Fruit fly (Drosophila melanogaster) whole organism, embryonic: ENCODE data around the gene pr.

ENCODE experiments used
- CG10321 ChIP-seq: fragments of 200-800 bp; sonication (Bioruptor generic); IDR thresholded peaks from 2 replicates; pipeline ENCODE4 v1.3.6; 2022; ENCODE audit warnings: missing biosample characterization, missing genetic modification characterization
- CG10366 ChIP-seq: fragments of 200-800 bp; sonication (Bioruptor generic); IDR thresholded peaks from 2 replicates; pipeline ENCODE4 v1.3.6; 2022; ENCODE audit warnings: missing biosample characterization, missing genetic modification characterization
- CG12299 ChIP-seq: fragments of 200-800 bp; sonication (Bioruptor generic); optimal IDR thresholded peaks from 2 replicates; lab custom pipeline; 2018; ENCODE audit warnings: missing biosample characterization, mild to moderate bottlenecking, missing genetic modification characterization
- CG12659 ChIP-seq: fragments of 200-800 bp; sonication (Bioruptor generic); optimal IDR thresholded peaks from 3 replicates; lab custom pipeline; 2017; ENCODE audit warnings: mild to moderate bottlenecking, missing biosample characterization, missing genetic modification reagents, missing genetic modification characterization
- CG12769 ChIP-seq: fragments of 200-800 bp; sonication (Bioruptor generic); optimal IDR thresholded peaks from 2 replicates; lab custom pipeline; 2019; ENCODE audit warnings: missing biosample characterization, mild to moderate bottlenecking, missing genetic modification characterization, moderate library complexity
- CG13123 ChIP-seq: fragments of 200-800 bp; sonication (Bioruptor generic); optimal IDR thresholded peaks from 2 replicates; lab custom pipeline; 2016; ENCODE audit warnings: missing biosample characterization, missing genetic modification characterization
- CG13287 ChIP-seq: fragments of 200-800 bp; sonication (Bioruptor generic); IDR thresholded peaks from 2 replicates; pipeline ENCODE4 v1.3.6; 2022; ENCODE audit warnings: missing biosample characterization, missing genetic modification characterization; ENCODE audit not compliant: partially characterized antibody
- CG13624 ChIP-seq: fragments of 200-800 bp; sonication (Bioruptor generic); optimal IDR thresholded peaks from 2 replicates; lab custom pipeline; 2016; ENCODE audit warnings: missing biosample characterization, missing genetic modification characterization
- CG15073 ChIP-seq: fragments of 200-800 bp; sonication (Bioruptor generic); optimal IDR thresholded peaks from 2 replicates; lab custom pipeline; 2016; ENCODE audit warnings: missing biosample characterization, missing genetic modification characterization
- CG15514 ChIP-seq: fragments of 200-800 bp; sonication (Bioruptor generic); optimal IDR thresholded peaks from 3 replicates; lab custom pipeline; 2017; ENCODE audit warnings: missing biosample characterization, missing genetic modification characterization, mild to moderate bottlenecking, moderate library complexity, missing genetic modification reagents
- CG1647 ChIP-seq: fragments of 200-800 bp; sonication (Bioruptor generic); optimal IDR thresholded peaks from 3 replicates; lab custom pipeline; 2016; ENCODE audit warnings: missing biosample characterization, missing genetic modification characterization
- CG17361 ChIP-seq: fragments of 200-800 bp; sonication (Bioruptor generic); IDR thresholded peaks from 3 replicates; pipeline ENCODE4 v1.3.6; 2022; ENCODE audit warnings: missing biosample characterization, missing genetic modification characterization
- CG18476 ChIP-seq: fragments of 200-800 bp; sonication (Bioruptor generic); optimal IDR thresholded peaks from 2 replicates; lab custom pipeline; 2016; ENCODE audit warnings: missing biosample characterization, mild to moderate bottlenecking, missing genetic modification characterization
- CG2116 ChIP-seq: fragments of 200-800 bp; sonication (Bioruptor generic); optimal IDR thresholded peaks from 3 replicates; lab custom pipeline; 2018; ENCODE audit warnings: missing biosample characterization, mild to moderate bottlenecking, missing genetic modification characterization
- CG2120 ChIP-seq: fragments of 200-800 bp; sonication (Bioruptor generic); optimal IDR thresholded peaks from 3 replicates; lab custom pipeline; 2016; ENCODE audit warnings: missing biosample characterization, missing genetic modification characterization
- CG2202 ChIP-seq: fragments of 200-800 bp; sonication (Bioruptor generic); optimal IDR thresholded peaks from 2 replicates; lab custom pipeline; 2018; ENCODE audit warnings: missing biosample characterization, mild to moderate bottlenecking, missing genetic modification characterization
- CG32772 ChIP-seq: fragments of 200-800 bp; sonication (Bioruptor generic); IDR thresholded peaks from 2 replicates; pipeline ENCODE4 v1.3.6; 2022; ENCODE audit warnings: missing biosample characterization, missing genetic modification characterization
- CG3407 ChIP-seq: fragments of 200-800 bp; sonication (Bioruptor generic); optimal IDR thresholded peaks from 2 replicates; lab custom pipeline; 2018; ENCODE audit warnings: missing biosample characterization, mild to moderate bottlenecking, missing genetic modification characterization
- CG4424 ChIP-seq: fragments of 200-800 bp; sonication (Bioruptor generic); optimal IDR thresholded peaks from 3 replicates; lab custom pipeline; 2016; ENCODE audit warnings: missing biosample characterization, missing genetic modification characterization
- CG5180 ChIP-seq: fragments of 200-800 bp; sonication (Bioruptor generic); optimal IDR thresholded peaks from 3 replicates; lab custom pipeline; 2017; ENCODE audit warnings: missing biosample characterization, missing genetic modification characterization, mild to moderate bottlenecking, moderate library complexity, missing genetic modification reagents
- CG6791 ChIP-seq: fragments of 200-800 bp; sonication (Bioruptor generic); IDR thresholded peaks from 3 replicates; pipeline ENCODE4 v1.3.6; 2022; ENCODE audit warnings: missing biosample characterization, missing genetic modification characterization; ENCODE audit not compliant: partially characterized antibody
- CG8089 ChIP-seq: fragments of 200-800 bp; sonication (Bioruptor generic); optimal IDR thresholded peaks from 3 replicates; lab custom pipeline; 2016; ENCODE audit warnings: missing biosample characterization, missing genetic modification characterization
- CG8765 ChIP-seq: fragments of 200-800 bp; sonication (Bioruptor generic); IDR thresholded peaks from 2 replicates; pipeline ENCODE4 v1.3.6; 2022; ENCODE audit warnings: missing biosample characterization, missing genetic modification characterization
- CG9797 ChIP-seq: fragments of 200-800 bp; sonication (Bioruptor generic); optimal IDR thresholded peaks from 3 replicates; lab custom pipeline; 2018; ENCODE audit warnings: missing biosample characterization, mild to moderate bottlenecking, missing genetic modification characterization
- Dek ChIP-seq: fragments of 200-800 bp; sonication (Bioruptor generic); optimal IDR thresholded peaks from 3 replicates; lab custom pipeline; 2019; ENCODE audit warnings: missing biosample characterization, mild to moderate bottlenecking, missing genetic modification characterization, moderate library complexity
- Dip2 ChIP-seq: fragments of 200-800 bp; sonication (Bioruptor generic); IDR thresholded peaks from 2 replicates; pipeline ENCODE4 v1.3.6; 2022; ENCODE audit warnings: missing biosample characterization, missing genetic modification characterization
- Neu2 ChIP-seq: fragments of 200-800 bp; sonication (Bioruptor generic); optimal IDR thresholded peaks from 3 replicates; lab custom pipeline; 2016; ENCODE audit warnings: missing biosample characterization, missing genetic modification characterization, borderline replicate concordance
- Nf-YB ChIP-seq: fragments of 200-800 bp; sonication (Bioruptor generic); optimal IDR thresholded peaks from 3 replicates; lab custom pipeline; 2019; ENCODE audit warnings: missing biosample characterization, mild to moderate bottlenecking, missing genetic modification characterization, moderate library complexity
- PHDP ChIP-seq: fragments of 200-800 bp; sonication (Bioruptor generic); optimal IDR thresholded peaks from 3 replicates; lab custom pipeline; 2018; ENCODE audit warnings: missing biosample characterization, mild to moderate bottlenecking, missing genetic modification characterization, moderate library complexity
- Pdp1 ChIP-seq, 2 experiments: fragments of 200-800 bp; sonication (Bioruptor generic); optimal IDR thresholded peaks; 3 replicates each; lab custom pipeline; 2016; ENCODE audit warnings: missing biosample characterization in 2 of 2, missing genetic modification characterization in 2 of 2, mild to moderate bottlenecking in 1 of 2, moderate library complexity in 1 of 2
- ato ChIP-seq: fragments of 200-800 bp; sonication (Bioruptor generic); IDR thresholded peaks from 2 replicates; pipeline ENCODE4 v1.3.6; 2022; ENCODE audit warnings: missing biosample characterization, missing genetic modification characterization; ENCODE audit not compliant: partially characterized antibody
- cad ChIP-seq: fragments of >200 bp; optimal IDR thresholded peaks from 2 replicates; lab custom pipeline; 2017; ENCODE audit warnings: missing biosample characterization, missing genetic modification characterization
- cg ChIP-seq: fragments of 200-800 bp; sonication (Bioruptor generic); optimal IDR thresholded peaks from 3 replicates; lab custom pipeline; 2019; ENCODE audit warnings: missing biosample characterization, mild to moderate bottlenecking, missing genetic modification characterization, moderate library complexity
- dan ChIP-seq: fragments of 200-800 bp; sonication (Bioruptor generic); IDR thresholded peaks from 2 replicates; pipeline ENCODE4 v1.3.6; 2022; ENCODE audit warnings: missing biosample characterization, missing genetic modification characterization
- dm ChIP-seq: fragments of 200-800 bp; sonication (Bioruptor generic); optimal IDR thresholded peaks from 3 replicates; lab custom pipeline; 2016; ENCODE audit warnings: missing biosample characterization, missing genetic modification characterization
- gfzf ChIP-seq: fragments of 200-800 bp; sonication (Bioruptor generic); optimal IDR thresholded peaks from 2 replicates; lab custom pipeline; 2016; ENCODE audit warnings: missing biosample characterization, mild to moderate bottlenecking, missing genetic modification characterization, moderate library complexity
- ham ChIP-seq: fragments of 200-800 bp; sonication (Bioruptor generic); IDR thresholded peaks from 2 replicates; pipeline ENCODE4 v1.3.6; 2022; ENCODE audit warnings: missing biosample characterization, missing genetic modification characterization
- insv ChIP-seq, 2 experiments: fragments of 200-800 bp; sonication (Bioruptor generic); optimal IDR thresholded peaks; 3 replicates each; lab custom pipeline; 2016 to 2018; ENCODE audit warnings: missing biosample characterization in 2 of 2, missing genetic modification characterization in 2 of 2
- jing ChIP-seq: fragments of 200-800 bp; sonication (Bioruptor generic); optimal IDR thresholded peaks from 2 replicates; lab custom pipeline; 2018; ENCODE audit warnings: missing biosample characterization, mild to moderate bottlenecking, missing genetic modification characterization
- lola ChIP-seq, 3 experiments: fragments of >200 bp in 2 of 3; fragments of 200-800 bp in 1 of 3; sonication (Bioruptor generic) in 1 of 3; optimal IDR thresholded peaks; 2 replicates each; lab custom pipeline; 2017 to 2019; ENCODE audit warnings: missing biosample characterization in 3 of 3, missing genetic modification characterization in 3 of 3, mild to moderate bottlenecking in 1 of 3, moderate library complexity in 1 of 3
- repo ChIP-seq: fragments of 200-800 bp; sonication (Bioruptor generic); optimal IDR thresholded peaks from 2 replicates; lab custom pipeline; 2016; ENCODE audit warnings: missing biosample characterization, missing genetic modification characterization
- tna ChIP-seq: fragments of 200-800 bp; sonication (Bioruptor generic); IDR thresholded peaks from 2 replicates; pipeline ENCODE4 v1.3.6; 2022; ENCODE audit warnings: missing biosample characterization, missing genetic modification characterization; ENCODE audit not compliant: partially characterized antibody
- toy ChIP-seq: fragments of 200-800 bp; sonication (Bioruptor generic); IDR thresholded peaks from 2 replicates; pipeline ENCODE4 v1.3.6; 2022; ENCODE audit warnings: missing biosample characterization, missing genetic modification characterization
- tup ChIP-seq: fragments of 200-800 bp; sonication (Bioruptor generic); optimal IDR thresholded peaks from 2 replicates; lab custom pipeline; 2016; ENCODE audit warnings: missing biosample characterization, mild to moderate bottlenecking, missing genetic modification characterization, moderate library complexity
- unc-4 ChIP-seq: fragments of 200-800 bp; sonication (Bioruptor generic); IDR thresholded peaks from 2 replicates; pipeline ENCODE4 v1.3.6; 2022; ENCODE audit warnings: missing biosample characterization, missing genetic modification characterization; ENCODE audit not compliant: partially characterized antibody
- unpg ChIP-seq: fragments of 200-800 bp; sonication (Bioruptor generic); optimal IDR thresholded peaks from 3 replicates; lab custom pipeline; 2018; ENCODE audit warnings: missing biosample characterization, mild to moderate bottlenecking, missing genetic modification characterization, moderate library complexity
- wek ChIP-seq: fragments of 200-800 bp; sonication (Bioruptor generic); optimal IDR thresholded peaks from 3 replicates; lab custom pipeline; 2018; ENCODE audit warnings: missing biosample characterization, mild to moderate bottlenecking, missing genetic modification characterization, moderate library complexity

pr gene

dm6 chr2L:20120388-20121232, 45.4 kb upstream of the pr start (continued):
- TF ChIP-seq gfzf (GFP tag; lab: Kevin White, UChicago) = peak; percentile 36
- peak; percentile 60 for TF ChIP-seq unc-4 (GFP tag; lab: Robert Waterston, UW)
- TF ChIP-seq CG6791 (GFP tag; lab: Robert Waterston, UW) = peak; percentile 79
- peak; percentile 42 for TF ChIP-seq Nf-YB (GFP tag; lab: Kevin White, UChicago)
- peak; percentile 86 for TF ChIP-seq CG1647 (GFP tag; lab: Kevin White, UChicago)
- peak; percentile 93 for TF ChIP-seq CG2120 (GFP tag; lab: Kevin White, UChicago)
- peak; percentile 68 for TF ChIP-seq wek (GFP tag; lab: Kevin White, UChicago)
- peak; percentile 73 for TF ChIP-seq ato
- peak; percentile 59 for TF ChIP-seq CG15514 (GFP tag; lab: Kevin White, UChicago)
- peak; percentile 82 to 92 for TF ChIP-seq Pdp1 (GFP tag; optimal IDR thresholded peaks at IDR 0.05; lab: Kevin White, UChicago)
- peak; percentile 29; the same call in 1 of the 2 replicates for TF ChIP-seq CG10321 (GFP tag; lab: Robert Waterston, UW)
- peak; percentile 75 for TF ChIP-seq Dek (tag; lab: Kevin White, UChicago)
- peak; percentile 29 for TF ChIP-seq CG12299
- peak; percentile 86 for TF ChIP-seq repo
- peak; percentile 83 for TF ChIP-seq dm (GFP tag; lab: Kevin White, UChicago)
- peak; percentile 64 for TF ChIP-seq CG2116 (GFP tag; lab: Kevin White, UChicago)
- TF ChIP-seq CG2202 = peak; percentile 47
- TF ChIP-seq insv (GFP tag; optimal IDR thresholded peaks at IDR 0.05; lab: Kevin White, UChicago) = no peak
- peak; percentile 93 for TF ChIP-seq Dip2 (GFP tag; lab: Robert Waterston, UW)
- peak; percentile 59; the same call in 1 of the 2 replicates for TF ChIP-seq tna (GFP tag; lab: Robert Waterston, UW)
- peak; percentile 90 for TF ChIP-seq CG10366 (GFP tag; lab: Robert Waterston, UW)
- peak; percentile 60 for TF ChIP-seq CG12659 (GFP tag; lab: Kevin White, UChicago)
- peak; percentile 57 for TF ChIP-seq CG18476 (GFP tag; lab: Kevin White, UChicago)
- peak; percentile 81 for TF ChIP-seq CG12769 (tag; lab: Kevin White, UChicago)
- peak; percentile 95 for TF ChIP-seq CG8089
- TF ChIP-seq toy (GFP tag; lab: Robert Waterston, UW) = peak; percentile 22; the same call in 1 of the 2 replicates
- TF ChIP-seq CG9797 (GFP tag; lab: Kevin White, UChicago) = peak; percentile 16
- peak; percentile 96 for TF ChIP-seq CG32772
- peak; percentile 85 for TF ChIP-seq CG17361
- TF ChIP-seq CG3407 (GFP tag; lab: Kevin White, UChicago) = peak; percentile 68
- peak; percentile 67 for TF ChIP-seq PHDP (tag; lab: Kevin White, UChicago)
- TF ChIP-seq CG13287 = peak; percentile 77
- TF ChIP-seq CG8765 (GFP tag; lab: Robert Waterston, UW) = peak; percentile 85
- TF ChIP-seq unpg (GFP tag; lab: Kevin White, UChicago) = peak; percentile 72
- TF ChIP-seq CG15073 (GFP tag; lab: Kevin White, UChicago) = peak; percentile 68
- TF ChIP-seq jing (GFP tag; lab: Kevin White, UChicago) = peak; percentile 74
- TF ChIP-seq CG13123 (GFP tag; lab: Kevin White, UChicago) = peak; percentile 70
- TF ChIP-seq lola (GFP tag; optimal IDR thresholded peaks at IDR 0.05; lab: Kevin White, UChicago) = peak in 1 of 3 experiments; percentile 70
- TF ChIP-seq cad (GFP tag; lab: Kevin White, UChicago) = no peak
- peak; percentile 23 for TF ChIP-seq tup (GFP tag; lab: Kevin White, UChicago)
- peak; percentile 99 for TF ChIP-seq CG5180 (GFP tag; lab: Kevin White, UChicago)
- TF ChIP-seq ham (GFP tag; lab: Robert Waterston, UW) = peak; percentile 18; the same call in 1 of the 2 replicates
- TF ChIP-seq CG13624 (GFP tag; lab: Kevin White, UChicago) = peak; percentile 88
- no peak for TF ChIP-seq cg
- TF ChIP-seq Neu2 (GFP tag; lab: Kevin White, UChicago) = peak; percentile 46
- TF ChIP-seq CG4424 (GFP tag; lab: Kevin White, UChicago) = peak; percentile 80
- peak; percentile 88 for TF ChIP-seq dan (GFP tag; lab: Robert Waterston, UW)
